Fruit fly (Drosophila melanogaster): Measurements from ENCODE around the gene CG32812.

DNA sequence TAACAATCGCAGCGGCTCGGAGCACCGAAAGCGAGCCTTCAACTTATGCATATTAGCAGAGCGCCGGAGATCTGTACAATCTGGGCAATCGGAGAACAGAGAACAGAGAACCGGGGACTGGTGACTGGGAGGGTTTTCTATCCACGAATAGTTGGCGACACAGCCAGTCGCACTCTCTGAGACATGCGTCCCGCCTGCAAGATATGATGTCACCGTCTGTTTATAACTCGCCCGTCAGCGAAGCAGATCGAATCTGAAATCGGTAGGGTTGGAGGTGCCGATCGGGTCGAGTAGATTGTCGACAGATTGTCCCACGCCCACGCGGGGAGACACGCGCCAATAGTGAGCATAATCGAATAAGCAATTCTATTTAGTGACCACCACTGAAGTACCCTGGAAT lies 45.0 kb upstream of the CG32812 start:
- TF ChIP-seq EcR (GFP tag; optimal IDR thresholded peaks at IDR 0.05) = no peak
- TF ChIP-seq psq (optimal IDR thresholded peaks at IDR 0.05) = no peak
- TF ChIP-seq CG8478 (optimal IDR thresholded peaks at IDR 0.05) = no peak
- no peak for TF ChIP-seq pan (optimal IDR thresholded peaks at IDR 0.05)
- TF ChIP-seq Dll (optimal IDR thresholded peaks at IDR 0.05) = no peak
- no peak for TF ChIP-seq usp (GFP tag; optimal IDR thresholded peaks at IDR 0.05)
